Worm (Caenorhabditis elegans) whole organism, L4 larva: ENCODE data around the gene fbxb-76.

Experiments
- F26F4.8 ChIP-seq: fragments of 200-800 bp; sonication (Bioruptor generic); conservative IDR thresholded peaks from 2 replicates; pipeline ENCODE4 v1.3.6; 2022; ENCODE audit warnings: missing genetic modification characterization, missing compliant biosample characterization
- F49E8.2 ChIP-seq: sonication (generic microtip); optimal IDR thresholded peaks from 2 replicates; lab custom pipeline; 2016; ENCODE audit warnings: missing compliant biosample characterization, mild to moderate bottlenecking, missing genetic modification characterization, borderline replicate concordance
- Y105C5A.15 ChIP-seq: fragments of 200-800 bp; sonication (Bioruptor generic); IDR thresholded peaks from 2 replicates; pipeline ENCODE4 v1.3.6; 2022; ENCODE audit warnings: missing genetic modification characterization, missing compliant biosample characterization
- Y48G9A.11 ChIP-seq: fragments of 200-800 bp; sonication (Bioruptor generic); IDR thresholded peaks from 2 replicates; pipeline ENCODE4 v1.3.6; 2022; ENCODE audit warnings: missing genetic modification reagents, missing genetic modification characterization, missing compliant biosample characterization
- ZK337.2 ChIP-seq: fragments of 200-800 bp; sonication (Bioruptor generic); IDR thresholded peaks from 2 replicates; pipeline ENCODE4 v1.3.6; 2022; ENCODE audit warnings: missing genetic modification reagents, missing genetic modification characterization, missing compliant biosample characterization
- aha-1 ChIP-seq: fragments of 150-350 bp; peaks from one replicate; lab custom pipeline; 2014; ENCODE audit warnings: missing biosample characterization, missing genetic modification characterization
- ama-1 ChIP-seq: fragments of 150-350 bp; optimal IDR thresholded peaks from 2 replicates; lab custom pipeline; 2014; ENCODE audit warnings: inconsistent platforms, mixed read lengths
- arid-1 ChIP-seq: fragments of 200-800 bp; sonication (Bioruptor generic); conservative IDR thresholded peaks from 2 replicates; pipeline ENCODE4 v1.3.6; 2022; ENCODE audit warnings: missing genetic modification reagents, missing genetic modification characterization, missing compliant biosample characterization
- ces-1 ChIP-seq: fragments of 150-350 bp; sonication (generic microtip); optimal IDR thresholded peaks from 4 replicates; lab custom pipeline; 2014; ENCODE audit warnings: missing biosample characterization, missing genetic modification reagents, missing genetic modification characterization
- ctbp-1 ChIP-seq: fragments of 200-800 bp; sonication (Bioruptor generic); IDR thresholded peaks from 2 replicates; pipeline ENCODE4 v1.3.6; 2022; ENCODE audit warnings: missing genetic modification reagents, missing genetic modification characterization, missing compliant biosample characterization
- daf-12 ChIP-seq: fragments of 150-350 bp; optimal IDR thresholded peaks from 2 replicates; lab custom pipeline; 2014; ENCODE audit warnings: missing biosample characterization, missing genetic modification reagents, missing genetic modification characterization
- daf-19 ChIP-seq: fragments of 200-800 bp; sonication (Bioruptor generic); conservative IDR thresholded peaks from 2 replicates; pipeline ENCODE4 v1.3.6; 2022; ENCODE audit warnings: missing genetic modification characterization, missing compliant biosample characterization
- daf-8 ChIP-seq: fragments of 200-800 bp; sonication (Bioruptor generic); IDR thresholded peaks from 2 replicates; pipeline ENCODE4 v1.3.6; 2022; ENCODE audit warnings: missing genetic modification characterization, missing compliant biosample characterization
- dmd-8 ChIP-seq: fragments of 200-800 bp; sonication (Bioruptor generic); IDR thresholded peaks from 2 replicates; pipeline ENCODE4 v1.3.6; 2022; ENCODE audit warnings: missing genetic modification characterization, missing compliant biosample characterization
- fkh-10 ChIP-seq: fragments of 150-350 bp; optimal IDR thresholded peaks from 2 replicates; lab custom pipeline; 2014; ENCODE audit warnings: missing biosample characterization, missing genetic modification reagents, missing genetic modification characterization
- hmg-1.1 ChIP-seq: fragments of 200-800 bp; sonication (Bioruptor generic); IDR thresholded peaks from 2 replicates; pipeline ENCODE4 v1.3.6; 2022; ENCODE audit warnings: missing genetic modification reagents, missing genetic modification characterization, missing compliant biosample characterization
- lin-38 ChIP-seq: fragments of 200-800 bp; sonication (Bioruptor generic); IDR thresholded peaks from 2 replicates; pipeline ENCODE4 v1.3.6; 2022; ENCODE audit warnings: missing genetic modification reagents, missing genetic modification characterization, missing compliant biosample characterization
- lsy-2 ChIP-seq, 2 experiments: fragments of 150-350 bp in 1 of 2; sonication (generic microtip) in 1 of 2; optimal IDR thresholded peaks; 2 replicates each; lab custom pipeline; 2014 to 2017; ENCODE audit warnings: missing biosample characterization in 2 of 2, missing genetic modification characterization in 2 of 2
- madf-5 ChIP-seq, 2 experiments: fragments of 200-800 bp; sonication (Bioruptor generic); IDR thresholded peaks; 2 replicates each; pipeline ENCODE4 v1.3.6; 2022; ENCODE audit warnings: missing compliant biosample characterization in 2 of 2, missing genetic modification characterization in 2 of 2
- madf-9 ChIP-seq: fragments of 200-800 bp; sonication (Bioruptor generic); conservative IDR thresholded peaks from 2 replicates; pipeline ENCODE4 v1.3.6; 2022; ENCODE audit warnings: missing genetic modification reagents, missing genetic modification characterization, missing compliant biosample characterization
- mdt-29 ChIP-seq: fragments of 200-800 bp; sonication (Bioruptor generic); IDR thresholded peaks from 2 replicates; pipeline ENCODE4 v1.3.6; 2022; ENCODE audit warnings: missing genetic modification reagents, missing genetic modification characterization, missing compliant biosample characterization
- nhr-11 ChIP-seq: fragments of 150-350 bp; optimal IDR thresholded peaks from 2 replicates; lab custom pipeline; 2014; ENCODE audit warnings: missing biosample characterization, missing genetic modification characterization
- nhr-28 ChIP-seq: fragments of 150-350 bp; optimal IDR thresholded peaks from 2 replicates; lab custom pipeline; 2014; ENCODE audit warnings: missing biosample characterization, missing genetic modification characterization
- nhr-42 ChIP-seq: fragments of 200-800 bp; sonication (Bioruptor generic); IDR thresholded peaks from 2 replicates; pipeline ENCODE4 v1.3.6; 2022; ENCODE audit warnings: missing genetic modification characterization, missing compliant biosample characterization
- pha-4 ChIP-seq, 2 experiments: fragments of 150-350 bp in 1 of 2; fragments of 200-800 bp in 1 of 2; sonication (Bioruptor generic) in 1 of 2; IDR thresholded peaks in 1 of 2; optimal IDR thresholded peaks in 1 of 2; 2 replicates each; pipeline versions ENCODE4 v1.3.6 to Lab custom; 2014 to 2022; ENCODE audit warnings: missing genetic modification characterization in 2 of 2, missing genetic modification reagents in 2 of 2, missing biosample characterization in 1 of 2, missing compliant biosample characterization in 1 of 2
- sdz-12 ChIP-seq: fragments of 200-800 bp; sonication (Bioruptor generic); optimal IDR thresholded peaks from 2 replicates; lab custom pipeline; 2018; ENCODE audit warnings: mild to moderate bottlenecking, missing genetic modification characterization, missing compliant biosample characterization
- set-16 ChIP-seq: fragments of 200-800 bp; sonication (Bioruptor generic); IDR thresholded peaks from 2 replicates; pipeline ENCODE4 v1.3.6; 2022; ENCODE audit warnings: missing genetic modification reagents, missing genetic modification characterization, missing compliant biosample characterization
- snpc-1.2 ChIP-seq: fragments of 200-800 bp; sonication (Bioruptor generic); IDR thresholded peaks from 2 replicates; pipeline ENCODE4 v1.3.6; 2022; ENCODE audit warnings: missing genetic modification reagents, missing genetic modification characterization, missing compliant biosample characterization
- spr-1 ChIP-seq: sonication (generic microtip); optimal IDR thresholded peaks from 2 replicates; lab custom pipeline; 2016; ENCODE audit warnings: mild to moderate bottlenecking, missing genetic modification characterization, missing compliant biosample characterization
- tra-1 ChIP-seq: fragments of 200-800 bp; sonication (Bioruptor generic); IDR thresholded peaks from 2 replicates; pipeline ENCODE4 v1.3.6; 2022; ENCODE audit warnings: missing genetic modification reagents, missing genetic modification characterization, missing compliant biosample characterization
- unc-130 ChIP-seq: sonication (generic microtip); optimal IDR thresholded peaks from 2 replicates; lab custom pipeline; 2016; ENCODE audit warnings: missing genetic modification reagents, missing genetic modification characterization, missing compliant biosample characterization
- vab-7 ChIP-seq: fragments of 200-800 bp; sonication (Bioruptor generic); IDR thresholded peaks from 2 replicates; pipeline ENCODE4 v1.3.6; 2022; ENCODE audit warnings: missing genetic modification reagents, missing genetic modification characterization, missing compliant biosample characterization
- zip-11 ChIP-seq: fragments of 200-800 bp; sonication (Bioruptor generic); IDR thresholded peaks from 2 replicates; pipeline ENCODE4 v1.3.6; 2022; ENCODE audit warnings: missing genetic modification characterization, missing compliant biosample characterization

The fbxb-76 gene

ce11 chrIV:11400098-11400497 lies 20.9 kb upstream of the fbxb-76 start:
- TF ChIP-seq Y105C5A.15 (GFP tag; lab: Robert Waterston, UW) (peak; percentile 39; the same call in 1 of the 2 replicates), mdt-29 (GFP tag; lab: Robert Waterston, UW) (peak; percentile 41; the same call in 1 of the 2 replicates), Y48G9A.11 (peak; percentile 55; the same call in 1 of the 2 replicates), lin-38 (GFP tag; lab: Robert Waterston, UW) (peak; percentile 85), snpc-1.2 (GFP tag; lab: Robert Waterston, UW) (peak; percentile 68), dmd-8 (GFP tag; lab: Robert Waterston, UW) (peak; percentile 68; the same call in 1 of the 2 replicates), F26F4.8 (GFP tag; lab: Robert Waterston, UW) (0 out of 2 replicates have a peak, but pooled peaks have one; percentile 22), arid-1 (GFP tag; lab: Robert Waterston, UW) (0 out of 2 replicates have a peak, but pooled peaks have one; percentile 9), vab-7 (GFP tag; lab: Robert Waterston, UW) (0 out of 2 replicates have a peak, but pooled peaks have one; percentile 9)

ce11 chrIV:11398267-11398825 lies 19.2 kb upstream of the fbxb-76 start, which contains the start of gene dsl-6:
dsl-6 (minus strand) TSS chrIV:11398317.
- TF ChIP-seq hmg-1.1 (0 out of 2 replicates have a peak, but pooled peaks have one; percentile 19), lin-38 (GFP tag; lab: Robert Waterston, UW) (peak; percentile 64)

ce11 chrIV:11394243-11394642 lies 15.1 kb upstream of the fbxb-76 start, which contains the start of gene tag-89:
tag-89 (plus strand) TSS chrIV:11394543.
- no peak for TF ChIP-seq spr-1 (tag; lab: Kevin White, UChicago)
- no peak for TF ChIP-seq ama-1 (lab: Kevin White, UChicago)
- TF ChIP-seq zip-11 (GFP tag; lab: Robert Waterston, UW) = no peak
- no peak for TF ChIP-seq daf-8 (GFP tag; lab: Robert Waterston, UW)
- TF ChIP-seq ZK337.2 (GFP tag; lab: Robert Waterston, UW) = no peak
- TF ChIP-seq fkh-10 (GFP tag; lab: Kevin White, UChicago) = no peak
- no peak for TF ChIP-seq nhr-28
- no peak for TF ChIP-seq tra-1 (GFP tag; lab: Robert Waterston, UW)
- no peak for TF ChIP-seq lsy-2 (tag; optimal IDR thresholded peaks at IDR 0.05; lab: Kevin White, UChicago)
- TF ChIP-seq nhr-42 (GFP tag; lab: Robert Waterston, UW) = no peak
- TF ChIP-seq Y105C5A.15 (GFP tag; lab: Robert Waterston, UW) = no peak
- TF ChIP-seq pha-4 (GFP tag; IDR thresholded peaks at IDR 0.05; lab: Robert Waterston, UW) = no peak
- no peak for TF ChIP-seq pha-4 (tag; optimal IDR thresholded peaks at IDR 0.05; lab: Kevin White, UChicago)
- no peak for TF ChIP-seq set-16
- no peak for TF ChIP-seq mdt-29 (GFP tag; lab: Robert Waterston, UW)

ce11 chrIV:11388684-11389083 lies 9.5 kb upstream of the fbxb-76 start:
- TF ChIP-seq sdz-12 (GFP tag; lab: Kevin White, UChicago) (no peak), nhr-11 (tag; lab: Kevin White, UChicago) (peak; percentile 15), ces-1 (GFP tag; lab: Kevin White, UChicago) (peak; percentile 80), aha-1 (tag; lab: Kevin White, UChicago) (peak; percentile 68)

ce11 chrIV:11377439-11377838 lies 1.7 kb downstream of the fbxb-76 start:
- TF ChIP-seq lin-38 (GFP tag; lab: Robert Waterston, UW) = peak; percentile 59
- peak; percentile 45 for TF ChIP-seq unc-130 (GFP tag; lab: Kevin White, UChicago)
- 0 out of 2 replicates have a peak, but pooled peaks have one; percentile 36 for TF ChIP-seq ctbp-1 (GFP tag; lab: Robert Waterston, UW)
- no peak for TF ChIP-seq tra-1 (GFP tag; lab: Robert Waterston, UW)
- TF ChIP-seq hmg-1.1 = no peak
- 0 out of 2 replicates have a peak, but pooled peaks have one; percentile 27 for TF ChIP-seq Y48G9A.11
- peak; percentile 71; the same call in 1 of the 2 replicates for TF ChIP-seq snpc-1.2 (GFP tag; lab: Robert Waterston, UW)
- no peak for TF ChIP-seq daf-12
- TF ChIP-seq F49E8.2 (tag; lab: Kevin White, UChicago) = peak; percentile 84
- TF ChIP-seq daf-19 (GFP tag; lab: Robert Waterston, UW) = 0 out of 2 replicates have a peak, but pooled peaks have one; percentile 12
- 0 out of 4 replicates have a peak, but pooled peaks of 1 of the 2 experiments have one; percentile 23 for TF ChIP-seq madf-5 (GFP tag; IDR thresholded peaks at IDR 0.05; lab: Robert Waterston, UW)
- TF ChIP-seq madf-9 (GFP tag; lab: Robert Waterston, UW) = no peak
